Worm (Caenorhabditis elegans): Measurements from ENCODE around the gene H43E16.1.

Gene H43E16.1

DNA sequence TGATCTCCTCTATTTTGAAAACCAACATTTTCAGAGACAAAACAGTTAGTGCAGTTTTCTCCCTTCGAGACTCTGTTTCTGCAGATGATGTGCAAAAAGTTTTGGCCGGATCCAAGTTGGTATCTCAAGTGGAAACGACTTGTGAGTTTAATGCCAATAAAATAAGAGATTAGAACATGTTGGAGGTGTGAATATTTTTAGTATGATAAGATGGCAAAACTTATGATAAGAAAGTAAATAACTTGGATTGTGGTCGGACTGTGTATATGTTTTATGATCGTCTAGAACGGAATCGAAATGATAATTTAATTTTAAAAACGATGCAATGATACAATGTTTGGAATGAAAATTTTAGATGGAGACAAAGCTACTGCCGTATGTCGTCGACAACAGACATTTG, 42.1 kb upstream of the H43E16.1 start:
- TF ChIP-seq pqm-1 (tag; optimal IDR thresholded peaks at IDR 0.05) (peak; percentile 32), dmd-6 (GFP tag; IDR thresholded peaks at IDR 0.05) (no peak), hlh-11 (tag; optimal IDR thresholded peaks at IDR 0.05) (no peak)

ce11 chrII:6636136-6636535, 37.9 kb upstream of the H43E16.1 start, which contains the start of gene T19D12.5:
Gene T19D12.5 (minus strand): TSS chrII:6636236.
- peak in 1 of 2 experiments; percentile 25 for TF ChIP-seq unc-62 (GFP tag; optimal IDR thresholded peaks at IDR 0.05 in 1 of 2)
- no peak for TF ChIP-seq unc-62 (tag; optimal IDR thresholded peaks at IDR 0.05)
- peak; percentile 78 for TF ChIP-seq aha-1 (tag)
- TF ChIP-seq F37D6.2 (tag; optimal IDR thresholded peaks at IDR 0.05), result no peak

- TF ChIP-seq R02D3.7 (tag; optimal IDR thresholded peaks at IDR 0.05), result no peak
- peak in 1 of 2 experiments; percentile 95 for TF ChIP-seq unc-62 (GFP tag; optimal IDR thresholded peaks at IDR 0.05 in 1 of 2)
- TF ChIP-seq unc-62 (tag; optimal IDR thresholded peaks at IDR 0.05), result no peak
These were observed 36.2 kb upstream of the H43E16.1 start for ce11 chrII:6637854-6638253.

ce11 chrII:6642180-6642579, 31.9 kb upstream of the H43E16.1 start:
- TF ChIP-seq ama-1 (optimal IDR thresholded peaks at IDR 0.05), result no peak
- TF ChIP-seq nhr-28 (tag; optimal IDR thresholded peaks at IDR 0.05), result no peak
- TF ChIP-seq daf-12 (tag; optimal IDR thresholded peaks at IDR 0.05), result no peak
- TF ChIP-seq unc-39 (tag; optimal IDR thresholded peaks at IDR 0.05), result no peak
- TF ChIP-seq madf-9 (GFP tag; conservative IDR thresholded peaks at IDR 0.05), result no peak
- no peak for TF ChIP-seq madf-5 (GFP tag; IDR thresholded peaks at IDR 0.05)
- TF ChIP-seq rbr-2 (tag; optimal IDR thresholded peaks at IDR 0.05), result no peak

DNA sequence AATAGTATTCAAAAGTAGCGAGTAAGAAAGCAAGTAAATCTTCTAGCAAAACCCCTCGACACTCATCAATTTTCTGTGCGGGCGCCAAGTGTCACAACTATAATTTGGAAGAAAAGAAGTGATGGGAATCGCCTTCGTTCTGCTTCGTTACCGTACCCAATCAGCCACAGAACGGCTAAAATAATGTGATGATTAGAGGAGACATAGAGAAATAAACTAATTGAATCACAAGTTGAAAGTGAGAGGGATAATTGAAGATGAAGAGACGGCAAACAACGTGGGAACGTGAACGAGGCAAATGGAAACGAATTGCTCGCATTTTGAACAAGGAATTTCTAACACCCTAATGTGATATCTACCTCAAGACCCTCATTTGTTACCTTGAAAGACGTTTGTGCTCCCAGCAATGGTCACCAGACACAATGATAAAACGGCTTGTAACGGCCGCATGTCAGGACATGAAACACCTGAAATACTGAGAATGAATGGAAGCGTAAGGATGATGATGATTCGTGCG, 31.4 kb upstream of the H43E16.1 start, which contains the start of gene T19D12.6:
Gene T19D12.6 (minus strand): TSS at position 467 of the 517 bp plus-strand sequence.
- TF ChIP-seq unc-62 (GFP tag; optimal IDR thresholded peaks at IDR 0.05 in 1 of 2) (peak in 1 of 2 experiments; percentile 73), unc-62 (tag; optimal IDR thresholded peaks at IDR 0.05) (no peak), aha-1 (tag) (peak; percentile 29), saeg-2 (GFP tag; IDR thresholded peaks at IDR 0.05) (no peak)

- TF ChIP-seq F44E2.7 (GFP tag; IDR thresholded peaks at IDR 0.05) (no peak), ZK546.5 (tag; optimal IDR thresholded peaks at IDR 0.05) (no peak), unc-62 (GFP tag; optimal IDR thresholded peaks at IDR 0.05 in 1 of 2) (peak in 1 of 2 experiments; percentile 48), unc-62 (tag; optimal IDR thresholded peaks at IDR 0.05) (no peak), egl-43 (GFP tag; IDR thresholded peaks at IDR 0.05) (no peak), Y105C5A.15 (GFP tag; IDR thresholded peaks at IDR 0.05) (no peak), arid-1 (GFP tag; conservative IDR thresholded peaks at IDR 0.05) (no peak)
These were observed 27.2 kb upstream of the H43E16.1 start for ce11 chrII:6646903-6647302.

DNA sequence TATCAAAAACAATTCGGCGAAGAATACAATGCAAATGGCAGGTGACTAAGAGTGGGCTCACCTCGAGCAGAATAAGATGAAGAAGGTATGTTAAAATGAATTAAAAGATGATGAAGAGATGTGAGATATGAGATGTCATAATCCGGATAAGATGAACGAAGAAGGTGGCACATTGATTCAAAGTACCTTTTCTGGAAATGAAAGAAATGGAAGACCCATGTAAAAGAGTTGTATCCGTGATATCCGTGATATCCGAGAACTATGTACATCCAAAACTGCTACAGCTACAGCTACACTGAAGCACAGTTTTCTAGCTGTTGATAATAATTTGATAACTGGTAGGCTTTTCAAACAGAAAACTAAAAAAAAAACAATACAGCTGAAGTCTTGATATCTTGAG, 25.0 kb upstream of the H43E16.1 start, which contains the start of gene oig-8:
Gene oig-8 (minus strand): TSS at position 101 of the 400 bp plus-strand sequence.
- TF ChIP-seq zip-2 (tag; optimal IDR thresholded peaks at IDR 0.05) (no peak), nhr-48 (tag; optimal IDR thresholded peaks at IDR 0.05) (no peak), egl-43 (GFP tag; IDR thresholded peaks at IDR 0.05) (no peak), Y75B8A.6 (GFP tag; IDR thresholded peaks at IDR 0.05) (no peak), tra-1 (GFP tag; IDR thresholded peaks at IDR 0.05) (no peak), ceh-82 (tag; optimal IDR thresholded peaks at IDR 0.05) (no peak)

- no peak for TF ChIP-seq ces-1 (GFP tag; optimal IDR thresholded peaks at IDR 0.05)
These were observed 22.3 kb upstream of the H43E16.1 start, which contains the start of gene sra-26 for ce11 chrII:6651719-6652118. Gene sra-26 (minus strand): TSS chrII:6651819.
